Worm (Caenorhabditis elegans) whole organism, L4 larva: ENCODE data around the gene sph-1.

Experiments used
- dmd-6 ChIP-seq: fragments of 200-800 bp; sonication (Bioruptor generic); IDR thresholded peaks from 2 replicates; pipeline ENCODE4 v1.3.6; 2022; ENCODE audit warnings: missing genetic modification reagents, missing genetic modification characterization, missing compliant biosample characterization
- dve-1 ChIP-seq: sonication (generic microtip); optimal IDR thresholded peaks from 2 replicates; lab custom pipeline; 2017; ENCODE audit warnings: antibody characterized with exemption, mild to moderate bottlenecking, missing genetic modification characterization, missing compliant biosample characterization; ENCODE audit not compliant: insufficient read depth
- lir-3 ChIP-seq: sonication (generic microtip); optimal IDR thresholded peaks from 2 replicates; lab custom pipeline; 2016; ENCODE audit warnings: mild to moderate bottlenecking, missing genetic modification characterization, missing compliant biosample characterization
- lsy-2 ChIP-seq, 2 experiments: fragments of 150-350 bp in 1 of 2; sonication (generic microtip) in 1 of 2; optimal IDR thresholded peaks; 2 replicates each; lab custom pipeline; 2014 to 2017; ENCODE audit warnings: missing biosample characterization in 2 of 2, missing genetic modification characterization in 2 of 2
- madf-5 ChIP-seq, 2 experiments: fragments of 200-800 bp; sonication (Bioruptor generic); IDR thresholded peaks; 2 replicates each; pipeline ENCODE4 v1.3.6; 2022; ENCODE audit warnings: missing compliant biosample characterization in 2 of 2, missing genetic modification characterization in 2 of 2
- mep-1 ChIP-seq: fragments of 150-350 bp; sonication (generic microtip); optimal IDR thresholded peaks from 3 replicates; lab custom pipeline; 2014; ENCODE audit warnings: missing biosample characterization, missing genetic modification characterization

DNA sequence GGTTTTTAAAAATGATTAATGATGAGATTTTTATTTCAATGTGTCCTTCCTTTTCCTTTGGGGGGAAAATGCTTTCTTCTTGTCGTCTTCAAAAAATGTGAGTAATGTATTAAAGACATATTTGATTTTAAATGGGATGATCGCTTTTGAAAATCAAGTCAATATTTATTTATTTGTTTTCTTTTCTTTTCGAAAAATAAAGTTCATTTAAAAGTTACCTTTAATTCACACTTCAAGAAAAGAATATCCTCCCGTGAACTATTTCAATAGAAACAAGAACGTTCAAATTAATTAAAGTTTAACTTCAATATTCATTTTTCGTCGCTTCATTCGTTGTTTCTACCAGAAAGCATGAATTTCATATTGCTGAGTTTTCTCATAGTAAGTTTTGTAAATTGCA, 17.9 kb downstream of the sph-1 start, which contains the start of gene irld-8:
- TF ChIP-seq mep-1 (tag; lab: Kevin White, UChicago) (no peak), lsy-2 (tag; optimal IDR thresholded peaks at IDR 0.05; lab: Kevin White, UChicago) (no peak), madf-5 (GFP tag; IDR thresholded peaks at IDR 0.05; lab: Robert Waterston, UW) (no peak), lir-3 (tag; lab: Kevin White, UChicago) (no peak), dmd-6 (GFP tag; lab: Robert Waterston, UW) (no peak), dve-1 (no peak)
